Fruit fly (Drosophila melanogaster) whole organism, embryonic: ENCODE data around the gene CG42854.

Source experiments
- Bgb ChIP-seq: fragments of 200-800 bp; sonication (Bioruptor generic); IDR thresholded peaks from 2 replicates; pipeline ENCODE4 v1.3.6; 2022; ENCODE audit warnings: missing biosample characterization, missing genetic modification characterization; ENCODE audit not compliant: partially characterized antibody
- CG1024 ChIP-seq: fragments of 200-800 bp; sonication (Bioruptor generic); IDR thresholded peaks from 2 replicates; pipeline ENCODE4 v1.3.6; 2022; ENCODE audit warnings: missing biosample characterization, missing genetic modification characterization
- CG10565 ChIP-seq: fragments of 200-800 bp; sonication (Bioruptor generic); optimal IDR thresholded peaks from 3 replicates; lab custom pipeline; 2016; ENCODE audit warnings: missing biosample characterization, mild to moderate bottlenecking, missing genetic modification characterization
- CG11695 ChIP-seq: fragments of 200-800 bp; sonication (Bioruptor generic); IDR thresholded peaks from 3 replicates; pipeline ENCODE4 v1.3.6; 2022; ENCODE audit warnings: missing biosample characterization, missing genetic modification characterization
- CG12299 ChIP-seq: fragments of 200-800 bp; sonication (Bioruptor generic); optimal IDR thresholded peaks from 2 replicates; lab custom pipeline; 2018; ENCODE audit warnings: missing biosample characterization, mild to moderate bottlenecking, missing genetic modification characterization
- CG13296 ChIP-seq: fragments of 200-800 bp; sonication (Bioruptor generic); optimal IDR thresholded peaks from 3 replicates; lab custom pipeline; 2018; ENCODE audit warnings: missing biosample characterization, mild to moderate bottlenecking, missing genetic modification characterization
- CG1529 ChIP-seq: fragments of 200-800 bp; sonication (Bioruptor generic); optimal IDR thresholded peaks from 3 replicates; lab custom pipeline; 2018; ENCODE audit warnings: missing biosample characterization, missing genetic modification characterization
- CG1602 ChIP-seq: fragments of 200-800 bp; sonication (Bioruptor generic); optimal IDR thresholded peaks from 3 replicates; lab custom pipeline; 2016; ENCODE audit warnings: missing biosample characterization, missing genetic modification characterization
- CG1603 ChIP-seq: fragments of 200-800 bp; sonication (Bioruptor generic); optimal IDR thresholded peaks from 2 replicates; lab custom pipeline; 2019; ENCODE audit warnings: missing biosample characterization, mild to moderate bottlenecking, missing genetic modification characterization, moderate library complexity
- CG16863 ChIP-seq: fragments of 200-800 bp; sonication (Bioruptor generic); optimal IDR thresholded peaks from 3 replicates; lab custom pipeline; 2016; ENCODE audit warnings: missing biosample characterization, missing genetic modification characterization
- CG17359 ChIP-seq: fragments of 200-800 bp; sonication (Bioruptor generic); optimal IDR thresholded peaks from 3 replicates; lab custom pipeline; 2018; ENCODE audit warnings: missing biosample characterization, mild to moderate bottlenecking, missing genetic modification characterization, moderate library complexity
- CG18262 ChIP-seq: fragments of 200-800 bp; optimal IDR thresholded peaks from 3 replicates; lab custom pipeline; 2019; ENCODE audit warnings: missing biosample characterization, mild to moderate bottlenecking, missing genetic modification characterization, moderate library complexity
- CG30431 ChIP-seq: fragments of 200-800 bp; sonication (Bioruptor generic); optimal IDR thresholded peaks from 2 replicates; lab custom pipeline; 2017; ENCODE audit warnings: missing biosample characterization, missing genetic modification characterization
- CG3163 ChIP-seq: fragments of 200-800 bp; sonication (Bioruptor generic); optimal IDR thresholded peaks from 3 replicates; lab custom pipeline; 2016; ENCODE audit warnings: missing biosample characterization, missing genetic modification characterization
- CG3407 ChIP-seq: fragments of 200-800 bp; sonication (Bioruptor generic); optimal IDR thresholded peaks from 2 replicates; lab custom pipeline; 2018; ENCODE audit warnings: missing biosample characterization, mild to moderate bottlenecking, missing genetic modification characterization
- CG6254 ChIP-seq: fragments of 200-800 bp; sonication (Bioruptor generic); optimal IDR thresholded peaks from 3 replicates; lab custom pipeline; 2017; ENCODE audit warnings: mild to moderate bottlenecking, missing biosample characterization, missing genetic modification reagents, missing genetic modification characterization
- CG6683 ChIP-seq: fragments of 200-800 bp; sonication (Bioruptor generic); optimal IDR thresholded peaks from 2 replicates; lab custom pipeline; 2017; ENCODE audit warnings: missing biosample characterization, mild to moderate bottlenecking, missing genetic modification characterization, missing genetic modification reagents
- CHES-1-like ChIP-seq: fragments of 200-800 bp; sonication (Bioruptor generic); optimal IDR thresholded peaks from 2 replicates; lab custom pipeline; 2016; ENCODE audit warnings: missing biosample characterization, missing genetic modification characterization
- Camta ChIP-seq: fragments of 200-800 bp; sonication (Bioruptor generic); optimal IDR thresholded peaks from 2 replicates; lab custom pipeline; 2016; ENCODE audit warnings: missing biosample characterization, missing genetic modification characterization
- Chrac-16 ChIP-seq: fragments of 200-800 bp; sonication (Bioruptor generic); optimal IDR thresholded peaks from 3 replicates; lab custom pipeline; 2016; ENCODE audit warnings: missing biosample characterization, missing genetic modification characterization
- D19B ChIP-seq: fragments of 200-800 bp; sonication (Bioruptor generic); optimal IDR thresholded peaks from 2 replicates; lab custom pipeline; 2017; ENCODE audit warnings: missing biosample characterization, mild to moderate bottlenecking, missing genetic modification characterization
- Doc3 ChIP-seq: fragments of 200-800 bp; sonication (Bioruptor generic); IDR thresholded peaks from 3 replicates; pipeline ENCODE4 v1.3.6; 2022; ENCODE audit warnings: missing biosample characterization, missing genetic modification characterization; ENCODE audit not compliant: partially characterized antibody
- ERR ChIP-seq: fragments of 200-800 bp; sonication (Bioruptor generic); optimal IDR thresholded peaks from 2 replicates; lab custom pipeline; 2016; ENCODE audit warnings: missing biosample characterization, missing genetic modification characterization
- Fer3 ChIP-seq: fragments of 200-800 bp; sonication (Bioruptor generic); optimal IDR thresholded peaks from 2 replicates; lab custom pipeline; 2018; ENCODE audit warnings: missing biosample characterization, mild to moderate bottlenecking, missing genetic modification characterization, moderate library complexity
- HHEX ChIP-seq: fragments of 200-800 bp; sonication (Bioruptor generic); optimal IDR thresholded peaks from 3 replicates; lab custom pipeline; 2017; ENCODE audit warnings: missing biosample characterization, mild to moderate bottlenecking, missing genetic modification characterization, missing genetic modification reagents
- Hr39 ChIP-seq: fragments of >200 bp; optimal IDR thresholded peaks from 2 replicates; lab custom pipeline; 2017
- MBD-R2 ChIP-seq: fragments of 200-800 bp; sonication (Bioruptor generic); IDR thresholded peaks from 2 replicates; pipeline ENCODE4 v1.3.6; 2022; ENCODE audit warnings: missing biosample characterization, missing genetic modification characterization
- Mrtf ChIP-seq: fragments of 200-800 bp; sonication (Bioruptor generic); IDR thresholded peaks from 3 replicates; pipeline ENCODE4 v1.3.6; 2022; ENCODE audit warnings: missing biosample characterization, missing genetic modification characterization
- NC2α ChIP-seq: fragments of 200-800 bp; sonication (Bioruptor generic); optimal IDR thresholded peaks from 2 replicates; lab custom pipeline; 2016; ENCODE audit warnings: missing biosample characterization, missing genetic modification characterization
- NfI ChIP-seq: fragments of 200-800 bp; sonication (Bioruptor generic); optimal IDR thresholded peaks from 3 replicates; lab custom pipeline; 2018; ENCODE audit warnings: missing biosample characterization, mild to moderate bottlenecking, missing genetic modification characterization, moderate library complexity
- Pdp1 ChIP-seq, 2 experiments: fragments of 200-800 bp; sonication (Bioruptor generic); optimal IDR thresholded peaks; 3 replicates each; lab custom pipeline; 2016; ENCODE audit warnings: missing biosample characterization in 2 of 2, missing genetic modification characterization in 2 of 2, mild to moderate bottlenecking in 1 of 2, moderate library complexity in 1 of 2
- Scr ChIP-seq: fragments of 200-800 bp; sonication (Bioruptor generic); IDR thresholded peaks from 2 replicates; pipeline ENCODE4 v1.3.6; 2022; ENCODE audit warnings: missing biosample characterization, missing genetic modification characterization; ENCODE audit not compliant: partially characterized antibody
- bcd ChIP-seq: fragments of 200-800 bp; sonication (Bioruptor generic); optimal IDR thresholded peaks from 2 replicates; lab custom pipeline; 2017; ENCODE audit warnings: missing biosample characterization, mild to moderate bottlenecking, missing genetic modification characterization
- bsh ChIP-seq, 2 experiments: fragments of 200-800 bp; sonication (Bioruptor generic); optimal IDR thresholded peaks; 2 replicates each; lab custom pipeline; 2017 to 2018; ENCODE audit warnings: mild to moderate bottlenecking in 2 of 2, missing biosample characterization in 2 of 2, missing genetic modification characterization in 2 of 2, moderate library complexity in 1 of 2
- chm ChIP-seq: fragments of 200-800 bp; sonication (Bioruptor generic); IDR thresholded peaks from 2 replicates; pipeline ENCODE4 v1.3.6; 2022; ENCODE audit warnings: missing biosample characterization, missing genetic modification characterization
- corto ChIP-seq: fragments of 200-800 bp; sonication (Bioruptor generic); optimal IDR thresholded peaks from 2 replicates; lab custom pipeline; 2016; ENCODE audit warnings: missing biosample characterization, mild to moderate bottlenecking, missing genetic modification characterization, moderate library complexity
- dmrt11E ChIP-seq: fragments of 200-800 bp; sonication (Bioruptor generic); optimal IDR thresholded peaks from 3 replicates; lab custom pipeline; 2018; ENCODE audit warnings: missing biosample characterization, mild to moderate bottlenecking, missing genetic modification characterization, moderate library complexity
- emc ChIP-seq: fragments of 200-800 bp; sonication (Bioruptor generic); optimal IDR thresholded peaks from 2 replicates; lab custom pipeline; 2016; ENCODE audit warnings: missing biosample characterization, missing genetic modification characterization
- fd64A ChIP-seq: fragments of 200-800 bp; sonication (Bioruptor generic); optimal IDR thresholded peaks from 3 replicates; lab custom pipeline; 2018; ENCODE audit warnings: missing biosample characterization, mild to moderate bottlenecking, missing genetic modification characterization
- gem ChIP-seq: fragments of 200-800 bp; sonication (Bioruptor generic); optimal IDR thresholded peaks from 2 replicates; lab custom pipeline; 2019; ENCODE audit warnings: missing biosample characterization, mild to moderate bottlenecking, missing genetic modification characterization, moderate library complexity
- grau ChIP-seq: fragments of 200-800 bp; optimal IDR thresholded peaks from 3 replicates; lab custom pipeline; 2019; ENCODE audit warnings: missing biosample characterization, mild to moderate bottlenecking, missing genetic modification characterization, moderate library complexity
- kah ChIP-seq: fragments of 200-800 bp; sonication (Bioruptor generic); optimal IDR thresholded peaks from 2 replicates; lab custom pipeline; 2018; ENCODE audit warnings: missing biosample characterization, mild to moderate bottlenecking, missing genetic modification characterization
- ro ChIP-seq: fragments of 200-800 bp; sonication (Bioruptor generic); IDR thresholded peaks from 2 replicates; pipeline ENCODE4 v1.3.6; 2022; ENCODE audit warnings: missing biosample characterization, missing genetic modification characterization
- schlank ChIP-seq: fragments of 200-800 bp; sonication (Bioruptor generic); optimal IDR thresholded peaks from 2 replicates; lab custom pipeline; 2018; ENCODE audit warnings: missing biosample characterization, mild to moderate bottlenecking, missing genetic modification characterization
- seq ChIP-seq: fragments of 200-800 bp; sonication (Bioruptor generic); IDR thresholded peaks from 2 replicates; pipeline ENCODE4 v1.3.6; 2022; ENCODE audit warnings: missing biosample characterization, missing genetic modification characterization
- tio ChIP-seq: fragments of 200-800 bp; sonication (Bioruptor generic); optimal IDR thresholded peaks from 2 replicates; lab custom pipeline; 2017; ENCODE audit warnings: missing biosample characterization, missing genetic modification characterization, inconsistent platforms
- trh ChIP-seq: fragments of 200-800 bp; sonication (Bioruptor generic); optimal IDR thresholded peaks from 2 replicates; lab custom pipeline; 2016; ENCODE audit warnings: missing biosample characterization, missing genetic modification characterization
- tup ChIP-seq: fragments of 200-800 bp; sonication (Bioruptor generic); optimal IDR thresholded peaks from 2 replicates; lab custom pipeline; 2016; ENCODE audit warnings: missing biosample characterization, mild to moderate bottlenecking, missing genetic modification characterization, moderate library complexity
- tx ChIP-seq: fragments of 200-800 bp; sonication (Bioruptor generic); optimal IDR thresholded peaks from 2 replicates; lab custom pipeline; 2016; ENCODE audit warnings: missing biosample characterization, missing genetic modification characterization
- vfl ChIP-seq: fragments of 200-800 bp; sonication (Bioruptor generic); optimal IDR thresholded peaks from 2 replicates; lab custom pipeline; 2016; ENCODE audit warnings: missing biosample characterization, missing genetic modification characterization

The CG42854 gene

DNA sequence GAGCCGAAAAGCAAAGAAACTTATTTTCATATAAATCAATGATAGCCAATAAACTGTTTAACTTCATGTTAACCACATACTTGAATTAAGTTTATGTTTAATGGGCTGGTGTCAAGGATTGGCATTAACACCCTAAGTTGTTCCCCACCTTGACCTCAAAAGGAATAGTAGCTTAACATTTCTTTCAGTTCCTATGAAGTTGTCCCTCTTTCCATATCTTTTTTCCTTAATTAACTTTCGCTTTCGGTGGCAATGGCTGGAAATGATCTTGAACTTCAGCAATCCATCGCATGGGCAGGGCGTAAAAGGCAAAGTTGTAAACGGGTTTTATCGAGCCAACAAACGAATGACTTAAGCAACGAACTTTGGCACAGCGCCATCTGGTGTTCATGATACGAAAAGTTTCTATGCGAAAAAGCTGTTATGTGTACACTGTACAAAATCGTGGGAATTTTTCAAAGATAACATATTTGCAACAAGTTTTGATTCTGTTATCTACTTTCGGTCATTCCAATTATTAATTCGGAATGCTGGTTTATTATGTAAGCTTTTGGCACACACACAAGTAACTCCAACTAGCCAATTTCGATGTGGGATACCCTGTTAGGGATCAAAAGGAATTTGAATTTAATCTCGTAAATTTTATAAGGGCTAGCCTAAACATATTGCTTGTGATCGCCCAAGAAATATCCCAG, 17.2 kb downstream of the CG42854 start (continued):
- TF ChIP-seq fd64A, result no peak
- TF ChIP-seq CG11695 (GFP tag; lab: Robert Waterston, UW), result no peak
- TF ChIP-seq Chrac-16 (GFP tag; lab: Kevin White, UChicago), result peak; percentile 21
- TF ChIP-seq CG6683 (GFP tag; lab: Kevin White, UChicago), result no peak
- TF ChIP-seq Mrtf (GFP tag; lab: Robert Waterston, UW), result no peak
- no peak for TF ChIP-seq CG30431 (GFP tag; lab: Kevin White, UChicago)
- no peak for TF ChIP-seq CG17359 (tag; lab: Kevin White, UChicago)
- TF ChIP-seq CG6254 (GFP tag; lab: Kevin White, UChicago), result no peak
- no peak for TF ChIP-seq kah (GFP tag; lab: Kevin White, UChicago)
- no peak for TF ChIP-seq ERR (GFP tag; lab: Kevin White, UChicago)
- TF ChIP-seq Bgb, result no peak
- peak; percentile 25 for TF ChIP-seq Camta (GFP tag; lab: Kevin White, UChicago)
- no peak for TF ChIP-seq CG1603 (tag; lab: Kevin White, UChicago)
- no peak for TF ChIP-seq CG1024 (GFP tag; lab: Robert Waterston, UW)
- TF ChIP-seq grau (tag; lab: Kevin White, UChicago), result peak; percentile 38
- TF ChIP-seq Doc3 (GFP tag; lab: Robert Waterston, UW), result no peak
- no peak for TF ChIP-seq CG1602
- no peak for TF ChIP-seq CG3163 (GFP tag; lab: Kevin White, UChicago)
- TF ChIP-seq Fer3 (tag; lab: Kevin White, UChicago), result no peak
- no peak for TF ChIP-seq CG1529 (GFP tag; lab: Kevin White, UChicago)
- peak; percentile 54 for TF ChIP-seq dmrt11E (tag; lab: Kevin White, UChicago)
- no peak for TF ChIP-seq HHEX (GFP tag; lab: Kevin White, UChicago)
- no peak for TF ChIP-seq tup (GFP tag; lab: Kevin White, UChicago)
- TF ChIP-seq D19B (GFP tag; lab: Kevin White, UChicago), result no peak
- peak in 1 of 2 experiments; percentile 35 for TF ChIP-seq bsh (GFP tag; optimal IDR thresholded peaks at IDR 0.05; lab: Kevin White, UChicago)
- TF ChIP-seq CG18262, result no peak
- TF ChIP-seq seq (GFP tag; lab: Robert Waterston, UW), result no peak
- no peak for TF ChIP-seq tx (GFP tag; lab: Kevin White, UChicago)
- TF ChIP-seq Hr39 (lab: Kevin White, UChicago), result no peak
- no peak for TF ChIP-seq CG3407
- no peak for TF ChIP-seq chm (GFP tag; lab: Robert Waterston, UW)
- no peak for TF ChIP-seq tio (GFP tag; lab: Kevin White, UChicago)
- TF ChIP-seq MBD-R2 (GFP tag; lab: Robert Waterston, UW), result no peak
- TF ChIP-seq CG12299 (tag; lab: Kevin White, UChicago), result no peak
- peak; percentile 18 to 53 for TF ChIP-seq Pdp1 (GFP tag; optimal IDR thresholded peaks at IDR 0.05; lab: Kevin White, UChicago)
- TF ChIP-seq emc (GFP tag; lab: Kevin White, UChicago), result no peak
- no peak for TF ChIP-seq Scr (GFP tag; lab: Robert Waterston, UW)
- no peak for TF ChIP-seq NfI
- no peak for TF ChIP-seq corto
- no peak for TF ChIP-seq trh (GFP tag; lab: Kevin White, UChicago)
- TF ChIP-seq CG16863 (GFP tag; lab: Kevin White, UChicago), result no peak
- TF ChIP-seq vfl (GFP tag; lab: Kevin White, UChicago), result peak; percentile 0
- TF ChIP-seq CG13296 (GFP tag; lab: Kevin White, UChicago), result no peak
- TF ChIP-seq ro, result no peak
- peak; percentile 4 for TF ChIP-seq CHES-1-like
- no peak for TF ChIP-seq NC2α (GFP tag; lab: Kevin White, UChicago)
- TF ChIP-seq bcd (GFP tag; lab: Kevin White, UChicago), result no peak
- TF ChIP-seq CG10565 (GFP tag; lab: Kevin White, UChicago), result no peak
- TF ChIP-seq schlank (tag; lab: Kevin White, UChicago), result no peak
- TF ChIP-seq gem (tag; lab: Kevin White, UChicago), result peak; percentile 65
